Worm (Caenorhabditis elegans) whole organism, early embryonic: ENCODE measurements around the gene algn-11.

ENCODE experiments used
- B0310.2 ChIP-seq: sonication (generic microtip); optimal IDR thresholded peaks from 2 replicates; lab custom pipeline; 2016; ENCODE audit warnings: mild to moderate bottlenecking, missing genetic modification characterization, missing compliant biosample characterization
- F13C5.2 ChIP-seq: sonication (generic microtip); optimal IDR thresholded peaks from 2 replicates; lab custom pipeline; 2017; ENCODE audit warnings: mild to moderate bottlenecking, missing genetic modification characterization, inconsistent platforms, missing compliant biosample characterization
- aly-1 ChIP-seq: sonication (generic microtip); optimal IDR thresholded peaks from 2 replicates; lab custom pipeline; 2016; ENCODE audit warnings: missing genetic modification characterization, missing compliant biosample characterization
- ama-1 ChIP-seq: fragments of 150-350 bp; optimal IDR thresholded peaks from 2 replicates; lab custom pipeline; 2014
- ceh-13 ChIP-seq: fragments of 200-800 bp; sonication (Bioruptor generic); optimal IDR thresholded peaks from 2 replicates; lab custom pipeline; 2018; ENCODE audit warnings: mild to moderate bottlenecking, missing genetic modification characterization, missing compliant biosample characterization
- ceh-36 ChIP-seq: sonication (generic microtip); optimal IDR thresholded peaks from 2 replicates; lab custom pipeline; 2016; ENCODE audit warnings: missing genetic modification characterization, inconsistent platforms, missing compliant biosample characterization
- ets-7 ChIP-seq: sonication (generic microtip); optimal IDR thresholded peaks from 2 replicates; lab custom pipeline; 2016; ENCODE audit warnings: missing genotype, missing genetic modification characterization, missing compliant biosample characterization
- flt-1 ChIP-seq: fragments of 200-800 bp; sonication (Bioruptor generic); IDR thresholded peaks from 2 replicates; pipeline ENCODE4 v1.3.6; 2022; ENCODE audit warnings: missing genetic modification characterization, missing compliant biosample characterization
- hmbx-1 ChIP-seq: sonication (generic microtip); optimal IDR thresholded peaks from 2 replicates; lab custom pipeline; 2016; ENCODE audit warnings: mild to moderate bottlenecking, missing genetic modification characterization, missing compliant biosample characterization
- hmg-4 ChIP-seq: fragments of 200-800 bp; sonication (Bioruptor generic); optimal IDR thresholded peaks from 2 replicates; lab custom pipeline; 2018; ENCODE audit warnings: mild to moderate bottlenecking, missing genetic modification characterization, missing compliant biosample characterization
- hnd-1 ChIP-seq: sonication (generic microtip); optimal IDR thresholded peaks from 2 replicates; lab custom pipeline; 2016; ENCODE audit warnings: missing genetic modification characterization, missing compliant biosample characterization
- pes-1 ChIP-seq: fragments of 200-800 bp; sonication (Bioruptor generic); IDR thresholded peaks from 2 replicates; pipeline ENCODE4 v1.3.6; 2022; ENCODE audit warnings: missing genetic modification reagents, missing genetic modification characterization, missing compliant biosample characterization
- scrt-1 ChIP-seq: fragments of 200-800 bp; sonication (Bioruptor generic); IDR thresholded peaks from 2 replicates; pipeline ENCODE4 v1.3.6; 2022; ENCODE audit warnings: missing genetic modification characterization, missing compliant biosample characterization
- sea-1 ChIP-seq: fragments of 200-800 bp; sonication (Bioruptor generic); conservative IDR thresholded peaks from 2 replicates; pipeline ENCODE4 v1.3.6; 2022; ENCODE audit warnings: missing genetic modification characterization, missing compliant biosample characterization
- tbx-11 ChIP-seq: fragments of 200-800 bp; sonication (Bioruptor generic); IDR thresholded peaks from 2 replicates; pipeline ENCODE4 v1.3.6; 2022; ENCODE audit warnings: missing genetic modification characterization, missing compliant biosample characterization
- tbx-37 ChIP-seq: fragments of 200-800 bp; sonication (Bioruptor generic); conservative IDR thresholded peaks from 2 replicates; pipeline ENCODE4 v1.3.6; 2022; ENCODE audit warnings: missing genetic modification reagents, missing genetic modification characterization, missing compliant biosample characterization
- tra-4 ChIP-seq: sonication (generic microtip); optimal IDR thresholded peaks from 2 replicates; lab custom pipeline; 2017; ENCODE audit warnings: missing genetic modification characterization, missing compliant biosample characterization

The algn-11 gene

ce11 chrIII:7296092-7296668 is 5.8 kb upstream of the algn-11 start:
- TF ChIP-seq hmbx-1 (tag; lab: Kevin White, UChicago) (no peak), ceh-36 (no peak), tra-4 (tag; lab: Kevin White, UChicago) (no peak), F13C5.2 (no peak), tbx-11 (no peak), sea-1 (GFP tag; lab: Robert Waterston, UW) (no peak), ceh-13 (no peak), tbx-37 (GFP tag; lab: Robert Waterston, UW) (no peak), ama-1 (no peak), pes-1 (no peak), scrt-1 (GFP tag; lab: Robert Waterston, UW) (no peak), hmg-4 (GFP tag; lab: Kevin White, UChicago) (no peak), ets-7 (tag; lab: Kevin White, UChicago) (no peak), flt-1 (GFP tag; lab: Robert Waterston, UW) (no peak), aly-1 (tag; lab: Kevin White, UChicago) (no peak), hnd-1 (tag; lab: Kevin White, UChicago) (no peak), B0310.2 (tag; lab: Kevin White, UChicago) (no peak)

ce11 chrIII:7293075-7293684 is 2.8 kb upstream of the algn-11 start, which contains the start of gene cwf-19L2:
TSS of gene cwf-19L2 (plus strand) at chrIII:7293634.
- TF ChIP-seq hmbx-1 (tag; lab: Kevin White, UChicago) (no peak), hnd-1 (tag; lab: Kevin White, UChicago) (no peak), sea-1 (GFP tag; lab: Robert Waterston, UW) (no peak), ets-7 (tag; lab: Kevin White, UChicago) (no peak), scrt-1 (GFP tag; lab: Robert Waterston, UW) (no peak), hmg-4 (GFP tag; lab: Kevin White, UChicago) (no peak), ceh-36 (no peak), B0310.2 (tag; lab: Kevin White, UChicago) (no peak), ceh-13 (no peak), ama-1 (no peak), aly-1 (tag; lab: Kevin White, UChicago) (no peak), tbx-37 (GFP tag; lab: Robert Waterston, UW) (no peak), pes-1 (no peak), tra-4 (tag; lab: Kevin White, UChicago) (no peak), F13C5.2 (no peak), tbx-11 (no peak), flt-1 (GFP tag; lab: Robert Waterston, UW) (no peak)

- TF ChIP-seq ama-1 = no peak
- no peak for TF ChIP-seq tra-4 (tag; lab: Kevin White, UChicago)
- no peak for TF ChIP-seq sea-1 (GFP tag; lab: Robert Waterston, UW)
- TF ChIP-seq scrt-1 (GFP tag; lab: Robert Waterston, UW) = no peak
- no peak for TF ChIP-seq ceh-36
- no peak for TF ChIP-seq B0310.2 (tag; lab: Kevin White, UChicago)
- no peak for TF ChIP-seq tbx-37 (GFP tag; lab: Robert Waterston, UW)
- no peak for TF ChIP-seq ceh-13
- no peak for TF ChIP-seq flt-1 (GFP tag; lab: Robert Waterston, UW)
- no peak for TF ChIP-seq hmg-4 (GFP tag; lab: Kevin White, UChicago)
- no peak for TF ChIP-seq F13C5.2
- no peak for TF ChIP-seq hnd-1 (tag; lab: Kevin White, UChicago)
- TF ChIP-seq tbx-11 = no peak
Observed at ce11 chrIII:7292569-7292968, 2.2 kb upstream of the algn-11 start.

- no peak for TF ChIP-seq ceh-13
- TF ChIP-seq hmg-4 (GFP tag; lab: Kevin White, UChicago) = no peak
- no peak for TF ChIP-seq aly-1 (tag; lab: Kevin White, UChicago)
- TF ChIP-seq tbx-37 (GFP tag; lab: Robert Waterston, UW) = no peak
- no peak for TF ChIP-seq tbx-11
- TF ChIP-seq ama-1 = no peak
- no peak for TF ChIP-seq ceh-36
- TF ChIP-seq hmbx-1 (tag; lab: Kevin White, UChicago) = no peak
Observed at ce11 chrIII:7291216-7291615, 854 bp upstream of the algn-11 start.

- no peak for TF ChIP-seq aly-1 (tag; lab: Kevin White, UChicago)
- no peak for TF ChIP-seq sea-1 (GFP tag; lab: Robert Waterston, UW)
- no peak for TF ChIP-seq hmbx-1 (tag; lab: Kevin White, UChicago)
- TF ChIP-seq F13C5.2 = no peak
- TF ChIP-seq ceh-13 = no peak
- TF ChIP-seq pes-1 = no peak
- no peak for TF ChIP-seq ceh-36
- TF ChIP-seq ets-7 (tag; lab: Kevin White, UChicago) = no peak
- TF ChIP-seq tra-4 (tag; lab: Kevin White, UChicago) = no peak
- no peak for TF ChIP-seq scrt-1 (GFP tag; lab: Robert Waterston, UW)
- TF ChIP-seq B0310.2 (tag; lab: Kevin White, UChicago) = no peak
- TF ChIP-seq hnd-1 (tag; lab: Kevin White, UChicago) = no peak
- no peak for TF ChIP-seq tbx-11
- TF ChIP-seq ama-1 = no peak
Observed at ce11 chrIII:7287503-7287902, 2.9 kb downstream of the algn-11 start, which contains the start of gene ykt-6. TSS of gene ykt-6 (minus strand) at chrIII:7287603.

- TF ChIP-seq tra-4 (tag; lab: Kevin White, UChicago) (no peak), ceh-36 (no peak)
Observed at ce11 chrIII:7285783-7286182, 4.6 kb downstream of the algn-11 start, which contains the start of gene pho-5. TSS of gene pho-5 (minus strand) at chrIII:7285883.

- TF ChIP-seq tbx-37 (GFP tag; lab: Robert Waterston, UW) (no peak), hmbx-1 (tag; lab: Kevin White, UChicago) (no peak), hmg-4 (GFP tag; lab: Kevin White, UChicago) (no peak), B0310.2 (tag; lab: Kevin White, UChicago) (no peak), ceh-36 (no peak), tbx-11 (no peak), F13C5.2 (no peak), tra-4 (tag; lab: Kevin White, UChicago) (no peak), scrt-1 (GFP tag; lab: Robert Waterston, UW) (no peak), flt-1 (GFP tag; lab: Robert Waterston, UW) (no peak), sea-1 (GFP tag; lab: Robert Waterston, UW) (no peak), pes-1 (no peak), ama-1 (no peak)
Observed at ce11 chrIII:7281179-7281578, 9.2 kb downstream of the algn-11 start, which contains the start of gene B0361.3. TSS of gene B0361.3 (plus strand) at chrIII:7281462.
